Fruit fly (Drosophila melanogaster) whole organism, embryonic: ENCODE data around the gene Polr2I.
A peak's percentile ranks its signal among the peaks of the same experiment; 100 is the strongest.

ENCODE experiments used
- Awh ChIP-seq: fragments of 200-800 bp; sonication (Bioruptor generic); IDR thresholded peaks from 2 replicates; pipeline ENCODE4, ENCODE4 v1.3.6; 2022; ENCODE audit warnings: missing biosample characterization, missing genetic modification characterization
- Bdp1 ChIP-seq: fragments of 200-800 bp; sonication (Bioruptor generic); optimal IDR thresholded peaks from 3 replicates; lab custom pipeline; 2016; ENCODE audit warnings: missing biosample characterization, missing genetic modification characterization
- Bteb2 ChIP-seq: fragments of 200-800 bp; sonication (Bioruptor generic); optimal IDR thresholded peaks from 2 replicates; lab custom pipeline; 2016; ENCODE audit warnings: missing biosample characterization, missing genetic modification characterization
- CG10274 ChIP-seq: fragments of 200-800 bp; sonication (Bioruptor generic); optimal IDR thresholded peaks from 3 replicates; lab custom pipeline; 2017; ENCODE audit warnings: missing biosample characterization, mild to moderate bottlenecking, missing genetic modification characterization
- CG11398 ChIP-seq: fragments of 200-800 bp; sonication (Bioruptor generic); optimal IDR thresholded peaks from 2 replicates; lab custom pipeline; 2016; ENCODE audit warnings: missing biosample characterization, missing genetic modification characterization
- CG11696 ChIP-seq: fragments of 200-800 bp; sonication (Bioruptor generic); IDR thresholded peaks from 2 replicates; pipeline ENCODE4 v1.3.6; 2022; ENCODE audit warnings: missing biosample characterization, missing genetic modification characterization
- CG12391 ChIP-seq: fragments of 200-800 bp; sonication (Bioruptor generic); optimal IDR thresholded peaks from 3 replicates; lab custom pipeline; 2018; ENCODE audit warnings: missing biosample characterization, mild to moderate bottlenecking, missing genetic modification characterization, moderate library complexity
- CG12942 ChIP-seq: fragments of 200-800 bp; sonication (Bioruptor generic); optimal IDR thresholded peaks from 3 replicates; lab custom pipeline; 2016; ENCODE audit warnings: missing biosample characterization, missing genetic modification characterization
- CG14860 ChIP-seq: fragments of 200-800 bp; sonication (Bioruptor generic); IDR thresholded peaks from 3 replicates; pipeline ENCODE4 v1.3.6; 2022; ENCODE audit warnings: missing biosample characterization, missing genetic modification characterization; ENCODE audit not compliant: partially characterized antibody
- CG15011 ChIP-seq: fragments of 200-800 bp; sonication (Bioruptor generic); optimal IDR thresholded peaks from 3 replicates; lab custom pipeline; 2018; ENCODE audit warnings: missing biosample characterization, mild to moderate bottlenecking, missing genetic modification characterization
- CG15269 ChIP-seq: fragments of 200-800 bp; sonication (Bioruptor generic); optimal IDR thresholded peaks from 2 replicates; lab custom pipeline; 2018; ENCODE audit warnings: missing biosample characterization, mild to moderate bottlenecking, missing genetic modification characterization, moderate library complexity
- CG15696 ChIP-seq: fragments of 200-800 bp; sonication (Bioruptor generic); optimal IDR thresholded peaks from 2 replicates; lab custom pipeline; 2019; ENCODE audit warnings: missing biosample characterization, mild to moderate bottlenecking, missing genetic modification characterization, moderate library complexity
- CG16779 ChIP-seq: fragments of 200-800 bp; sonication (Bioruptor generic); IDR thresholded peaks from 2 replicates; pipeline ENCODE4 v1.3.6; 2022; ENCODE audit warnings: missing biosample characterization, missing genetic modification characterization
- CG16815 ChIP-seq: fragments of 200-800 bp; sonication (Bioruptor generic); optimal IDR thresholded peaks from 3 replicates; lab custom pipeline; 2017; ENCODE audit warnings: missing biosample characterization, mild to moderate bottlenecking, missing genetic modification characterization
- CG17328 ChIP-seq: fragments of 200-800 bp; sonication (Bioruptor generic); IDR thresholded peaks from 2 replicates; pipeline ENCODE4 v1.3.6; 2022; ENCODE audit warnings: missing biosample characterization, missing genetic modification characterization
- CG18599 ChIP-seq: fragments of 200-800 bp; sonication (Bioruptor generic); optimal IDR thresholded peaks from 3 replicates; lab custom pipeline; 2017; ENCODE audit warnings: missing biosample characterization, missing genetic modification characterization, mild to moderate bottlenecking, moderate library complexity, missing genetic modification reagents
- CG2712 ChIP-seq: fragments of 200-800 bp; optimal IDR thresholded peaks from 3 replicates; lab custom pipeline; 2019; ENCODE audit warnings: missing biosample characterization, mild to moderate bottlenecking, missing genetic modification characterization, moderate library complexity
- CG3065 ChIP-seq: fragments of 200-800 bp; sonication (Bioruptor generic); optimal IDR thresholded peaks from 2 replicates; lab custom pipeline; 2016; ENCODE audit warnings: missing biosample characterization, missing genetic modification characterization
- CG3163 ChIP-seq: fragments of 200-800 bp; sonication (Bioruptor generic); optimal IDR thresholded peaks from 3 replicates; lab custom pipeline; 2016; ENCODE audit warnings: missing biosample characterization, missing genetic modification characterization
- CG3838 ChIP-seq: fragments of 200-800 bp; sonication (Bioruptor generic); optimal IDR thresholded peaks from 3 replicates; lab custom pipeline; 2016; ENCODE audit warnings: missing biosample characterization, missing genetic modification characterization
- CG4707 ChIP-seq: fragments of 200-800 bp; sonication (Bioruptor generic); optimal IDR thresholded peaks from 2 replicates; lab custom pipeline; 2018; ENCODE audit warnings: missing biosample characterization, mild to moderate bottlenecking, missing genetic modification characterization, moderate library complexity
- CG4820 ChIP-seq: fragments of 200-800 bp; sonication (Bioruptor generic); optimal IDR thresholded peaks from 3 replicates; lab custom pipeline; 2016; ENCODE audit warnings: missing biosample characterization, missing genetic modification characterization
- CG9215 ChIP-seq: fragments of 200-800 bp; sonication (Bioruptor generic); IDR thresholded peaks from 2 replicates; pipeline ENCODE4 v1.3.6; 2022; ENCODE audit warnings: missing biosample characterization, missing genetic modification characterization
- HLH4C ChIP-seq: fragments of 200-800 bp; sonication (Bioruptor generic); IDR thresholded peaks from 3 replicates; pipeline ENCODE4 v1.3.6; 2022; ENCODE audit warnings: missing biosample characterization, missing genetic modification characterization; ENCODE audit not compliant: partially characterized antibody
- HLHmδ ChIP-seq: fragments of 200-800 bp; sonication (Bioruptor generic); optimal IDR thresholded peaks from 2 replicates; lab custom pipeline; 2018; ENCODE audit warnings: missing biosample characterization, mild to moderate bottlenecking, missing genetic modification characterization, moderate library complexity
- MESR4 ChIP-seq: fragments of 200-800 bp; sonication (Bioruptor generic); optimal IDR thresholded peaks from 2 replicates; lab custom pipeline; 2018; ENCODE audit warnings: missing biosample characterization, mild to moderate bottlenecking, missing genetic modification characterization, moderate library complexity
- Med ChIP-seq: fragments of 200-800 bp; sonication (Bioruptor generic); peaks from one replicate; lab custom pipeline; 2016; ENCODE audit warnings: missing biosample characterization, missing genetic modification characterization, mild to moderate bottlenecking, inconsistent platforms, moderate library complexity
- NC2α ChIP-seq: fragments of 200-800 bp; sonication (Bioruptor generic); optimal IDR thresholded peaks from 2 replicates; lab custom pipeline; 2016; ENCODE audit warnings: missing biosample characterization, missing genetic modification characterization
- NFAT ChIP-seq: fragments of 200-800 bp; sonication (Bioruptor generic); IDR thresholded peaks from 2 replicates; pipeline ENCODE4 v1.3.6; 2022; ENCODE audit warnings: missing biosample characterization, missing genetic modification characterization
- NfI ChIP-seq: fragments of 200-800 bp; sonication (Bioruptor generic); optimal IDR thresholded peaks from 3 replicates; lab custom pipeline; 2018; ENCODE audit warnings: missing biosample characterization, mild to moderate bottlenecking, missing genetic modification characterization, moderate library complexity
- TFAM ChIP-seq: fragments of 200-800 bp; sonication (Bioruptor generic); optimal IDR thresholded peaks from 2 replicates; lab custom pipeline; 2017; ENCODE audit warnings: missing biosample characterization, missing genetic modification characterization, inconsistent platforms
- aop ChIP-seq: fragments of 200-800 bp; sonication (Bioruptor generic); IDR thresholded peaks from 2 replicates; pipeline ENCODE4 v1.3.6; 2022; ENCODE audit warnings: missing biosample characterization, missing genetic modification characterization
- corto ChIP-seq: fragments of 200-800 bp; sonication (Bioruptor generic); optimal IDR thresholded peaks from 2 replicates; lab custom pipeline; 2016; ENCODE audit warnings: missing biosample characterization, mild to moderate bottlenecking, missing genetic modification characterization, moderate library complexity
- dpn ChIP-seq, 2 experiments: fragments of 200-800 bp; sonication (Bioruptor generic); optimal IDR thresholded peaks; 3 replicates each; lab custom pipeline; 2016; ENCODE audit warnings: missing biosample characterization in 2 of 2, missing genetic modification characterization in 2 of 2
- eyg ChIP-seq: fragments of 200-800 bp; sonication (Bioruptor generic); optimal IDR thresholded peaks from 3 replicates; lab custom pipeline; 2016; ENCODE audit warnings: missing biosample characterization, missing genetic modification characterization
- fd102C ChIP-seq: fragments of 200-800 bp; sonication (Bioruptor generic); optimal IDR thresholded peaks from 2 replicates; lab custom pipeline; 2018; ENCODE audit warnings: missing biosample characterization, mild to moderate bottlenecking, missing genetic modification characterization, moderate library complexity
- fd64A ChIP-seq: fragments of 200-800 bp; sonication (Bioruptor generic); optimal IDR thresholded peaks from 3 replicates; lab custom pipeline; 2018; ENCODE audit warnings: missing biosample characterization, mild to moderate bottlenecking, missing genetic modification characterization
- fd96Cb ChIP-seq: fragments of 200-800 bp; sonication (Bioruptor generic); optimal IDR thresholded peaks from 2 replicates; lab custom pipeline; 2018; ENCODE audit warnings: missing biosample characterization, mild to moderate bottlenecking, missing genetic modification characterization, moderate library complexity
- gsb-n ChIP-seq: fragments of 200-800 bp; sonication (Bioruptor generic); optimal IDR thresholded peaks from 3 replicates; lab custom pipeline; 2018; ENCODE audit warnings: missing biosample characterization, mild to moderate bottlenecking, missing genetic modification characterization
- hbn ChIP-seq: fragments of 200-800 bp; sonication (Bioruptor generic); IDR thresholded peaks from 2 replicates; pipeline ENCODE4 v1.3.6; 2022; ENCODE audit warnings: missing biosample characterization, missing genetic modification characterization; ENCODE audit not compliant: partially characterized antibody
- hkb ChIP-seq, 2 experiments: fragments of 200-800 bp in 1 of 2; fragments of >200 bp in 1 of 2; sonication (Bioruptor generic) in 1 of 2; IDR thresholded peaks in 1 of 2; optimal IDR thresholded peaks in 1 of 2; 2 replicates each; pipeline versions ENCODE4 v1.3.6 to Lab custom; 2017 to 2022; ENCODE audit warnings: missing biosample characterization in 1 of 2, missing genetic modification characterization in 1 of 2
- jing ChIP-seq: fragments of 200-800 bp; sonication (Bioruptor generic); optimal IDR thresholded peaks from 2 replicates; lab custom pipeline; 2018; ENCODE audit warnings: missing biosample characterization, mild to moderate bottlenecking, missing genetic modification characterization
- ken ChIP-seq: fragments of 200-800 bp; sonication (Bioruptor generic); IDR thresholded peaks from 3 replicates; pipeline ENCODE4 v1.3.6; 2022; ENCODE audit warnings: missing biosample characterization, missing genetic modification characterization
- nmo ChIP-seq: fragments of 200-800 bp; sonication (Bioruptor generic); optimal IDR thresholded peaks from 2 replicates; lab custom pipeline; 2018; ENCODE audit warnings: missing biosample characterization, mild to moderate bottlenecking, missing genetic modification characterization, moderate library complexity
- odd ChIP-seq: fragments of 200-800 bp; sonication (Bioruptor generic); optimal IDR thresholded peaks from 2 replicates; lab custom pipeline; 2017; ENCODE audit warnings: missing biosample characterization, mild to moderate bottlenecking, missing genetic modification characterization
- psq ChIP-seq: fragments of 200-800 bp; sonication (Bioruptor generic); optimal IDR thresholded peaks from 2 replicates; lab custom pipeline; 2017; ENCODE audit warnings: missing biosample characterization, missing genetic modification characterization
- pzg ChIP-seq: fragments of 200-800 bp; sonication (Bioruptor generic); optimal IDR thresholded peaks from 3 replicates; lab custom pipeline; 2018; ENCODE audit warnings: missing biosample characterization, mild to moderate bottlenecking, missing genetic modification characterization, moderate library complexity
- sd ChIP-seq: fragments of 200-800 bp; sonication (Bioruptor generic); optimal IDR thresholded peaks from 3 replicates; lab custom pipeline; 2018; ENCODE audit warnings: missing biosample characterization, mild to moderate bottlenecking, missing genetic modification characterization, moderate library complexity
- slp2 ChIP-seq: fragments of 200-800 bp; sonication (Bioruptor generic); optimal IDR thresholded peaks from 2 replicates; lab custom pipeline; 2016; ENCODE audit warnings: missing biosample characterization, missing genetic modification characterization
- tgo ChIP-seq: fragments of 200-800 bp; sonication (Bioruptor generic); IDR thresholded peaks from 3 replicates; pipeline ENCODE4 v1.3.6; 2022; ENCODE audit warnings: missing biosample characterization, missing genetic modification characterization
- tup ChIP-seq: fragments of 200-800 bp; sonication (Bioruptor generic); optimal IDR thresholded peaks from 2 replicates; lab custom pipeline; 2016; ENCODE audit warnings: missing biosample characterization, mild to moderate bottlenecking, missing genetic modification characterization, moderate library complexity

Gene Polr2I

dm6 chr3R:14311027-14311426 lies 2.1 kb downstream of the Polr2I start (continued):
- TF ChIP-seq CG14860 (GFP tag; lab: Robert Waterston, UW): no peak
- TF ChIP-seq psq (GFP tag; lab: Kevin White, UChicago): no peak
- TF ChIP-seq CG15696 (tag; lab: Kevin White, UChicago): no peak
- no peak for TF ChIP-seq CG16815 (GFP tag; lab: Kevin White, UChicago)
- no peak for TF ChIP-seq fd96Cb (tag; lab: Kevin White, UChicago)
- TF ChIP-seq NFAT (GFP tag; lab: Robert Waterston, UW): no peak
- no peak for TF ChIP-seq CG3838 (GFP tag; lab: Kevin White, UChicago)
- no peak for TF ChIP-seq HLH4C (GFP tag; lab: Robert Waterston, UW)
- TF ChIP-seq corto (GFP tag; lab: Kevin White, UChicago): no peak
- peak; percentile 52 for TF ChIP-seq CG2712 (tag; lab: Kevin White, UChicago)
- TF ChIP-seq CG12391: peak; percentile 33
- TF ChIP-seq CG16779 (GFP tag; lab: Robert Waterston, UW): no peak
- no peak for TF ChIP-seq Bteb2
- TF ChIP-seq hkb (optimal IDR thresholded peaks at IDR 0.05; lab: Kevin White, UChicago): no peak
- TF ChIP-seq hkb (GFP tag; IDR thresholded peaks at IDR 0.05; lab: Robert Waterston, UW): peak; percentile 45; the same call in 1 of the 2 replicates
- TF ChIP-seq CG10274 (GFP tag; lab: Kevin White, UChicago): no peak
- no peak for TF ChIP-seq CG15011 (GFP tag; lab: Kevin White, UChicago)
- TF ChIP-seq Bdp1 (GFP tag; lab: Kevin White, UChicago): no peak
- no peak for TF ChIP-seq CG17328
- peak; percentile 8 for TF ChIP-seq nmo (GFP tag; lab: Kevin White, UChicago)
- TF ChIP-seq CG11696 (GFP tag; lab: Robert Waterston, UW): no peak
- no peak for TF ChIP-seq fd64A
- no peak for TF ChIP-seq CG12942 (GFP tag; lab: Kevin White, UChicago)
- TF ChIP-seq sd: peak; percentile 13
- no peak for TF ChIP-seq CG3065
- no peak for TF ChIP-seq jing (GFP tag; lab: Kevin White, UChicago)
- TF ChIP-seq tgo: peak; percentile 40; the same call in 1 of the 3 replicates
- no peak for TF ChIP-seq MESR4 (GFP tag; lab: Kevin White, UChicago)
- no peak for TF ChIP-seq odd (GFP tag; lab: Kevin White, UChicago)
- no peak for TF ChIP-seq hbn
- TF ChIP-seq Awh (GFP tag; lab: Robert Waterston, UW): no peak
- peak; percentile 48 for TF ChIP-seq Med (GFP tag; lab: Kevin White, UChicago)
- no peak for TF ChIP-seq CG18599 (GFP tag; lab: Kevin White, UChicago)
- no peak for TF ChIP-seq TFAM (GFP tag; lab: Kevin White, UChicago)
- peak in 1 of 2 experiments; percentile 27 for TF ChIP-seq dpn (GFP tag; optimal IDR thresholded peaks at IDR 0.05; lab: Kevin White, UChicago)
- no peak for TF ChIP-seq aop (GFP tag; lab: Robert Waterston, UW)
- TF ChIP-seq slp2: no peak
- no peak for TF ChIP-seq tup
- TF ChIP-seq fd102C (GFP tag; lab: Kevin White, UChicago): no peak
- no peak for TF ChIP-seq pzg (GFP tag; lab: Kevin White, UChicago)
- no peak for TF ChIP-seq NC2α (GFP tag; lab: Kevin White, UChicago)
- no peak for TF ChIP-seq CG4707
- TF ChIP-seq CG9215: 0 out of 2 replicates have a peak, but pooled peaks have one; percentile 9
- TF ChIP-seq eyg: no peak
- TF ChIP-seq HLHmδ: no peak
- no peak for TF ChIP-seq NfI (GFP tag; lab: Kevin White, UChicago)
- no peak for TF ChIP-seq CG15269 (tag; lab: Kevin White, UChicago)
- TF ChIP-seq CG4820 (GFP tag; lab: Kevin White, UChicago): no peak
- TF ChIP-seq CG11398 (GFP tag; lab: Kevin White, UChicago): no peak
- no peak for TF ChIP-seq gsb-n
- TF ChIP-seq ken (GFP tag; lab: Robert Waterston, UW): no peak
- no peak for TF ChIP-seq CG3163 (GFP tag; lab: Kevin White, UChicago)
